Worm (Caenorhabditis elegans): Measurements from ENCODE around the gene R11F4.2.
"Not testable (repeated sequence)": the region's sequence is repeated elsewhere in the genome, so short reads cannot be mapped to it uniquely, and the experiment has no call there.

Gene R11F4.2

DNA sequence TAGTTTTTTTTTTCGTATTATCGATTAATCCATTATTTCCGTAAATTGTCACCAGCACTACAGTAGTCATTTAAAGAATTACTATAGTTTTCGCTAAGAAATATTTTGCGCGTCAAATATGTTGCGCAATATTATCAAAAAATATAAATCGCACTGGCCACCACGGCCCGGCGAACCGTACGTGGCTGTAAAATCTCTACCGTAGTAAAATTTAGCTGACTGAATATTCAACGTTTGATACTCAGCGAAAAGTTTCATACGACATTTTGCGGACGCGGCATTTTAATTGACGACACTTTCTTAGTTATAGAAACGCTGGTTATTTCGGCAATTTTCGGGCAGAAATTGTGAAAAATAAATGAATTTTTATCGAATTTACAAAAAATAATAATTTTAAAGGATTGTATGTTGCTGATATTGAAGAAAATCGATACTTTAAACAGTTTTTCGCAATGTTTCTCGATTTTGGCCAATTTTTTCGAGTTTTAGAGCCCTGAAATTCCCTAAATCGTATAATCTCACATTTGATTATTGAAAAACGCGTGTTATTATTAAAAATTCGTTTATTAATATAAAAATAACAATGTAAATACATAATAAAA, 34.9 kb upstream of the R11F4.2 start (continued):
- TF ChIP-seq mcd-1 (GFP tag; IDR thresholded peaks at IDR 0.05) = peak; percentile 99
- peak; percentile 99 for TF ChIP-seq dox-1 (GFP tag; IDR thresholded peaks at IDR 0.05)
- peak; percentile 96 for TF ChIP-seq Y95B8A.8 (GFP tag; IDR thresholded peaks at IDR 0.05)

DNA sequence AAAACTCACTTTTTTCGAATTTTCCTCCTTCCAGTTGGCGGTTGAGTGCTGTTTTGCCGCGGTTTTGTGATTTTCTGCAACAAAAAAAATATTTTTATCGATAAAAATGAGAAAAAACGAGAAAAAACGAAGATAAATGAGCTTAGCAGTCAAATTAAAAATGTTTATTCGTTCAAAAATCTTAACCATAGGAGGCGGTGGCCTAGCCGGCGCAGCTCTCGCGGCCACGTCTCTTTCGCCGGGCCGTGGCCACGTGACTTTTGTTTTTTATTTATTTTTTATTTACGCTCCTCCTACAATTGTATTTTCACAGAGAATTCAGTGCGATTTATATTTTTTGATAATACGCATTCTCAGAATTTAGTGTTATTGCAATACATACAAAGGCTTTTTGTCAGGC, 33.2 kb upstream of the R11F4.2 start:
- peak; percentile 34 for TF ChIP-seq lin-54 (GFP tag; optimal IDR thresholded peaks at IDR 0.05)
- TF ChIP-seq Y53G8AR.9 (GFP tag; conservative IDR thresholded peaks at IDR 0.05) = peak; percentile 47; the same call in 1 of the 2 replicates
- TF ChIP-seq lir-1 (GFP tag; conservative IDR thresholded peaks at IDR 0.05) = peak; percentile 55; the same call in 1 of the 2 replicates
- peak; percentile 44 for TF ChIP-seq rcor-1 (GFP tag; IDR thresholded peaks at IDR 0.05)
- TF ChIP-seq F33H1.4 (GFP tag; IDR thresholded peaks at IDR 0.05) = peak; percentile 55; the same call in 1 of the 2 replicates
- peak; percentile 78 for TF ChIP-seq Y67H2A.10 (GFP tag; conservative IDR thresholded peaks at IDR 0.05)
- TF ChIP-seq ceh-100 (GFP tag; IDR thresholded peaks at IDR 0.05) = 0 out of 2 replicates have a peak, but pooled peaks have one; percentile 40
- peak; percentile 69 for TF ChIP-seq cebp-1 (GFP tag; IDR thresholded peaks at IDR 0.05)
- TF ChIP-seq cebp-1 (tag; optimal IDR thresholded peaks at IDR 0.05) = peak; percentile 20
- TF ChIP-seq mcd-1 (GFP tag; IDR thresholded peaks at IDR 0.05) = peak; percentile 85
- TF ChIP-seq lin-40 (tag; optimal IDR thresholded peaks at IDR 0.05) = peak; percentile 18
- 0 out of 2 replicates have a peak, but pooled peaks have one; percentile 33 for TF ChIP-seq ceh-91 (GFP tag; IDR thresholded peaks at IDR 0.05)
- TF ChIP-seq ztf-28 (GFP tag; IDR thresholded peaks at IDR 0.05) = 0 out of 2 replicates have a peak, but pooled peaks have one; percentile 37
- TF ChIP-seq nfyb-1 (GFP tag; IDR thresholded peaks at IDR 0.05) = peak; percentile 83
- TF ChIP-seq hmg-1.2 (GFP tag; IDR thresholded peaks at IDR 0.05) = peak; percentile 97
- peak; percentile 5 for TF ChIP-seq ztf-26 (tag; optimal IDR thresholded peaks at IDR 0.05)
- TF ChIP-seq let-526 (GFP tag; IDR thresholded peaks at IDR 0.05) = 0 out of 2 replicates have a peak, but pooled peaks have one; percentile 50
- peak; percentile 91 for TF ChIP-seq dox-1 (GFP tag; IDR thresholded peaks at IDR 0.05)
- TF ChIP-seq bed-2 (GFP tag; IDR thresholded peaks at IDR 0.05) = peak; percentile 74
- 0 out of 2 replicates have a peak, but pooled peaks have one; percentile 24 for TF ChIP-seq aptf-2 (GFP tag; conservative IDR thresholded peaks at IDR 0.05)
- peak; percentile 60; the same call in 1 of the 2 replicates for TF ChIP-seq pbrm-1 (GFP tag; IDR thresholded peaks at IDR 0.05)
- TF ChIP-seq attf-3 (GFP tag; conservative IDR thresholded peaks at IDR 0.05) = peak; percentile 45; the same call in 1 of the 2 replicates
- peak; percentile 7 for TF ChIP-seq nhr-80 (tag; optimal IDR thresholded peaks at IDR 0.05)
- TF ChIP-seq let-607 (tag; optimal IDR thresholded peaks at IDR 0.05) = peak in 1 of 2 experiments; percentile 55
- TF ChIP-seq attf-5 (GFP tag; optimal IDR thresholded peaks at IDR 0.05) = peak; percentile 32
- peak; percentile 85 for TF ChIP-seq K11D2.4 (GFP tag; IDR thresholded peaks at IDR 0.05)
- TF ChIP-seq egrh-3 (GFP tag; IDR thresholded peaks at IDR 0.05) = peak; percentile 54; the same call in 1 of the 2 replicates
- 0 out of 2 replicates have a peak, but pooled peaks have one; percentile 18 for TF ChIP-seq C06A6.2 (GFP tag; conservative IDR thresholded peaks at IDR 0.05)

DNA sequence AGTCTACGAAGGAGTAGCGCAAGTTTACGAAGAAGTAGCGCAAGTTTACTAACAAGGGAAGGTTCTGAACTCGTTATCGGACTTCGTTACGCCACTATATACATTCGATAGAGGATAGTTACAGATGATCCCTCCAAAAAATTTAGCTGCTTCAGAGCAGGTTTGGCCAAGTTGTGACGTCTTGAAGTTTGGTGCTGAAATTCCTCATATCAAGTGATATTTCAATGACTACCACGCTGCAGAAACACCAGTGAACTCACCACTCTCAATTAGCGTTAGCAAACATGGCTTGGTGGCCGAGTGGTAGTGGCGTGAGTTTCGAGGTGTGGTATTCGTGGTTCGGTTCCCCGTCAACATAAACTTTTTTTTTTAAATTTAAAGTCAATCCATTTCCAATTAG, 31.7 kb upstream of the R11F4.2 start:
- TF ChIP-seq B0261.1 (tag; optimal IDR thresholded peaks at IDR 0.05) = peak; percentile 50
- peak; percentile 75 for TF ChIP-seq tbp1 (GFP tag; optimal IDR thresholded peaks at IDR 0.05)
- TF ChIP-seq lin-26 (GFP tag; IDR thresholded peaks at IDR 0.05) = peak; percentile 23; the same call in 1 of the 2 replicates
- not testable (repeated sequence) for TF ChIP-seq rpc-1 (optimal IDR thresholded peaks at IDR 0.05)
- peak; percentile 55 for TF ChIP-seq rpc-1 (tag; optimal IDR thresholded peaks at IDR 0.05)

DNA sequence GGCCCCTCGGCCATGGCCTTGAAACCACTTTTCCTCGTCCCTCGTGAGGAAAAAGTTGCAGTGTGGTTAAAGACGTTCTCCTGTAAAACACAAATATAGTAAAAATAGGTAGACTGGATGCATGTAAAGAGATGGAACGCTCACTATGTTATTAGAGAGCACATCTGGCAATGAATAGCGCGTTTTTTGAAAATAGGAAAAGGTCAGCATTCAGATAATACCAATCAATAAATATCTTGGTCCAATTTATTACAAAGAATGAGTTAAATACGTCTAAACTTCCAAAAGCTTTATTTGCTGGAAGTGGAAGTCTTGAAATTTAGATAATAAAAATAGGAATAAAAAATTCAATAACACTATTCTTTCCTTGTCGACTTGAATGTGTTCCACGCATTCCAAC, 20.4 kb upstream of the R11F4.2 start, which contains the start of gene gadr-4:
Gene gadr-4 (minus strand): TSS at position 101 of the 400 bp plus-strand sequence.
- TF ChIP-seq efl-1 (GFP tag; optimal IDR thresholded peaks at IDR 0.05) (no peak), snpc-1.3 (tag; optimal IDR thresholded peaks at IDR 0.05; ENCODE audit: insufficient read depth) (no peak), nfyb-1 (GFP tag; IDR thresholded peaks at IDR 0.05) (no peak), mel-28 (tag; optimal IDR thresholded peaks at IDR 0.05; ENCODE audit: borderline replicate concordance) (no peak), egrh-3 (GFP tag; IDR thresholded peaks at IDR 0.05) (no peak), egl-44 (GFP tag; IDR thresholded peaks at IDR 0.05) (no peak), die-1 (tag; optimal IDR thresholded peaks at IDR 0.05) (no peak), xnd-1 (tag; optimal IDR thresholded peaks at IDR 0.05) (no peak), hlh-26 (GFP tag; conservative IDR thresholded peaks at IDR 0.05) (no peak), mxl-1 (tag; optimal IDR thresholded peaks at IDR 0.05) (no peak), rcor-1 (GFP tag; IDR thresholded peaks at IDR 0.05) (no peak), nhr-27 (tag; optimal IDR thresholded peaks at IDR 0.05) (no peak), ztf-25 (GFP tag; IDR thresholded peaks at IDR 0.05) (no peak)

Measured in whole organism, young adult.